Fruit fly (Drosophila melanogaster) whole organism, adult: ENCODE data around the gene Nup133.

Experiments
- CG11617 ChIP-seq: fragments of 200-800 bp; sonication (Bioruptor generic); optimal IDR thresholded peaks from 2 replicates; lab custom pipeline; 2017; ENCODE audit warnings: mild to moderate bottlenecking, missing biosample characterization, missing genetic modification reagents, missing genetic modification characterization
- CG14711 ChIP-seq: fragments of 200-800 bp; sonication (Bioruptor generic); optimal IDR thresholded peaks from 2 replicates; lab custom pipeline; 2018; ENCODE audit warnings: missing biosample characterization, mild to moderate bottlenecking, missing genetic modification characterization, moderate library complexity
- CG1620 ChIP-seq: fragments of 200-800 bp; sonication (Bioruptor generic); optimal IDR thresholded peaks from 2 replicates; lab custom pipeline; 2016; ENCODE audit warnings: missing biosample characterization, missing genetic modification characterization
- CG5204 ChIP-seq: fragments of 200-800 bp; sonication (Bioruptor generic); optimal IDR thresholded peaks from 2 replicates; lab custom pipeline; 2016; ENCODE audit warnings: missing biosample characterization, missing genetic modification characterization
- CG7045 ChIP-seq: fragments of 200-800 bp; sonication (Bioruptor generic); optimal IDR thresholded peaks from 2 replicates; lab custom pipeline; 2017; ENCODE audit warnings: missing biosample characterization, mild to moderate bottlenecking, missing genetic modification characterization
- CG7101 ChIP-seq: fragments of 200-800 bp; sonication (Bioruptor generic); optimal IDR thresholded peaks from 2 replicates; lab custom pipeline; 2018; ENCODE audit warnings: missing biosample characterization, mild to moderate bottlenecking, missing genetic modification characterization, moderate library complexity
- Clk ChIP-seq: fragments of 200-800 bp; sonication (Bioruptor generic); optimal IDR thresholded peaks from 2 replicates; lab custom pipeline; 2017; ENCODE audit warnings: missing biosample characterization, missing genetic modification characterization
- Crg-1 ChIP-seq: fragments of 200-800 bp; sonication (Bioruptor generic); optimal IDR thresholded peaks from 2 replicates; lab custom pipeline; 2016; ENCODE audit warnings: missing biosample characterization, missing genetic modification characterization
- Hr96 ChIP-seq: fragments of 200-800 bp; sonication (Bioruptor generic); optimal IDR thresholded peaks from 2 replicates; lab custom pipeline; 2016; ENCODE audit warnings: missing biosample characterization, missing genetic modification characterization
- cic ChIP-seq: fragments of 200-800 bp; sonication (Bioruptor generic); optimal IDR thresholded peaks from 2 replicates; lab custom pipeline; 2017; ENCODE audit warnings: missing biosample characterization, mild to moderate bottlenecking, missing genetic modification characterization, moderate library complexity
- cnc ChIP-seq, 2 experiments: fragments of >200 bp; optimal IDR thresholded peaks; 2 replicates each; lab custom pipeline; 2017
- kay ChIP-seq: fragments of 200-800 bp; sonication (Bioruptor generic); peaks from one replicate; lab custom pipeline; 2016; ENCODE audit warnings: missing biosample characterization, missing genetic modification characterization, borderline replicate concordance
- ovo ChIP-seq: fragments of 200-800 bp; sonication (Bioruptor generic); optimal IDR thresholded peaks from 2 replicates; lab custom pipeline; 2016; ENCODE audit warnings: missing biosample characterization, missing genetic modification characterization

dm6 chr3R:22707178-22707577 lies 16.8 kb downstream of the Nup133 start, which contains the start of gene CG13842:
- no peak for TF ChIP-seq kay (GFP tag; lab: Kevin White, UChicago)
- TF ChIP-seq CG1620 (GFP tag; lab: Kevin White, UChicago) = no peak
- no peak for TF ChIP-seq CG14711
- no peak for TF ChIP-seq CG5204 (GFP tag; lab: Kevin White, UChicago)
- no peak for TF ChIP-seq Hr96
- no peak for TF ChIP-seq CG11617 (GFP tag; lab: Kevin White, UChicago)
- no peak for TF ChIP-seq ovo (GFP tag; lab: Kevin White, UChicago)
- TF ChIP-seq CG7101 = no peak
- no peak for TF ChIP-seq cic (GFP tag; lab: Kevin White, UChicago)
- no peak for TF ChIP-seq cnc (optimal IDR thresholded peaks at IDR 0.05; lab: Kevin White, UChicago)
- TF ChIP-seq Crg-1 (GFP tag; lab: Kevin White, UChicago) = no peak
- TF ChIP-seq CG7045 (GFP tag; lab: Kevin White, UChicago) = no peak
- no peak for TF ChIP-seq Clk (GFP tag; lab: Kevin White, UChicago)
